Fruit fly (Drosophila melanogaster): Measurements from ENCODE around the gene mib2.

DNA sequence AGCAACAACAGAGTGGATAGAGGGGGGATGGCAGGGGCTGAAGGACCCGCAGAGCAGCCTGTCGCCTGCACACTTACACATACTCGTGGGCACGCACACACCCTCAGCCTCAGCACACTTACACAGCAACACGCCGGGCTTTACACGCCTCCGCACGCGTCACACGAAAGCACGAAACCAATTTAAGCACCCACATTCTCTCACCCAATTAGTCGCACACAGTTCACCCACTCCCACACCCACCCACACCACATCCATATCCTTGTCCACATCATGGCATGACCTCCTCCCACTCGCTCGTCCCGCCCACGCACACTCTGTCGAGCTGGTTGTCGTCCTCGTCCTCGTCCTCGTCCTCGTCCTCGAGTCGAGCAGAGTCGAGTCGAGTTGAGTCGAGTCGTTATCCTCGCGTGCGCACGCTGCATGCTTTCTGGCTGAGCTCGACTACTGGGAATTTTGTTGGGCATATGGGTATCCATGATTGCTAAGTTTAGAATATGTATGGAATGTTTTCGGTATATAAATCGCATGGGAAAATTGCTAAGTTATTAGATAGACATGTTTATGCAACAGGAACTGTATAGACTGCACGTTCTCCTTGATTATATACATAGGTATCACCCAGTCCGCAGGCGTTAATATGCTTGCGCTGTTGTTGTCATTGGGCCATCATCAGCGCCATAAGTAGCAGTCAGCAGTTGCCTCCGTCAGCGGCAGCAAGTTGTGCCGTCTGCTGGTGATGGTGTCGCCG lies 22.2 kb upstream of the mib2 start:
- no peak for TF ChIP-seq CTCF (optimal IDR thresholded peaks at IDR 0.05)
- no peak for TF ChIP-seq CG8478 (optimal IDR thresholded peaks at IDR 0.05)
